Worm (Caenorhabditis elegans): Measurements from ENCODE around the gene E04F6.6.

The E04F6.6 gene

ce11 chrII:7147550-7147949 is 51.8 kb downstream of the E04F6.6 start:
- no peak for TF ChIP-seq skn-1 (tag; optimal IDR thresholded peaks at IDR 0.05)
- TF ChIP-seq nhr-19 (GFP tag; conservative IDR thresholded peaks at IDR 0.05) = peak; percentile 30; the same call in 1 of the 2 replicates
- peak; percentile 82 for TF ChIP-seq hpl-2 (GFP tag; optimal IDR thresholded peaks at IDR 0.05)
- TF ChIP-seq jun-1 (tag; optimal IDR thresholded peaks at IDR 0.05) = no peak
- no peak for TF ChIP-seq nhr-84 (tag; optimal IDR thresholded peaks at IDR 0.05)
- no peak for TF ChIP-seq elt-3 (tag; optimal IDR thresholded peaks at IDR 0.05)
- TF ChIP-seq xbp-1 (tag; optimal IDR thresholded peaks at IDR 0.05) = peak; percentile 19
- TF ChIP-seq dsc-1 (tag; optimal IDR thresholded peaks at IDR 0.05) = peak; percentile 51
- TF ChIP-seq mep-1 (tag; optimal IDR thresholded peaks at IDR 0.05) = peak; percentile 22
- TF ChIP-seq lsy-2 (tag; optimal IDR thresholded peaks at IDR 0.05) = peak; percentile 75 to 86
- TF ChIP-seq fkh-4 (tag; optimal IDR thresholded peaks at IDR 0.05; ENCODE audit: borderline replicate concordance) = no peak
- peak; percentile 23 for TF ChIP-seq swsn-7 (tag; optimal IDR thresholded peaks at IDR 0.05)
- peak; percentile 5 for TF ChIP-seq lin-15B (tag; optimal IDR thresholded peaks at IDR 0.05)
- peak; percentile 63 for TF ChIP-seq nhr-71 (tag; optimal IDR thresholded peaks at IDR 0.05)
- peak; percentile 11 for TF ChIP-seq irx-1 (tag; optimal IDR thresholded peaks at IDR 0.05)
- no peak for TF ChIP-seq egl-27 (tag; optimal IDR thresholded peaks at IDR 0.05)
- no peak for TF ChIP-seq hlh-4 (tag; optimal IDR thresholded peaks at IDR 0.05)
- TF ChIP-seq snpc-4 (tag; optimal IDR thresholded peaks at IDR 0.05) = peak; percentile 14
- peak; percentile 42 to 67 (median 65) for TF ChIP-seq dpl-1 (GFP tag; optimal IDR thresholded peaks at IDR 0.05)
- TF ChIP-seq sup-37 (GFP tag; optimal IDR thresholded peaks at IDR 0.05) = no peak
- TF ChIP-seq lin-14 (GFP tag; optimal IDR thresholded peaks at IDR 0.05) = peak; percentile 50
- TF ChIP-seq snu-23 (GFP tag; optimal IDR thresholded peaks at IDR 0.05) = peak; percentile 48
- peak in 1 of 2 experiments; percentile 82 for TF ChIP-seq lin-35 (GFP tag; optimal IDR thresholded peaks at IDR 0.05)
- no peak for TF ChIP-seq vab-15 (tag; optimal IDR thresholded peaks at IDR 0.05)
- TF ChIP-seq elt-2 (tag; optimal IDR thresholded peaks at IDR 0.05) = no peak
- TF ChIP-seq efl-1 (optimal IDR thresholded peaks at IDR 0.05) = peak; percentile 74 to 93
- TF ChIP-seq efl-1 (GFP tag; optimal IDR thresholded peaks at IDR 0.05 in 1 of 2) = peak; percentile 75 to 93
- TF ChIP-seq unc-86 (tag; optimal IDR thresholded peaks at IDR 0.05) = no peak
- TF ChIP-seq lin-39 (tag; optimal IDR thresholded peaks at IDR 0.05) = no peak
- TF ChIP-seq nhr-20 (tag; optimal IDR thresholded peaks at IDR 0.05) = peak; percentile 56
- no peak for TF ChIP-seq C04F5.9 (tag; optimal IDR thresholded peaks at IDR 0.05)
- TF ChIP-seq egl-13 (tag; optimal IDR thresholded peaks at IDR 0.05) = peak; percentile 5
- peak; percentile 62 for TF ChIP-seq F16B12.6 (tag; optimal IDR thresholded peaks at IDR 0.05)
- no peak for TF ChIP-seq lin-13 (GFP tag; optimal IDR thresholded peaks at IDR 0.05)
- TF ChIP-seq tbx-2 (tag; optimal IDR thresholded peaks at IDR 0.05) = no peak
- TF ChIP-seq nhr-85 (tag) = peak; percentile 67
- TF ChIP-seq mab-9 (GFP tag; IDR thresholded peaks at IDR 0.05) = no peak
- no peak for TF ChIP-seq C34B4.2 (tag; optimal IDR thresholded peaks at IDR 0.05)
- peak; percentile 55 for TF ChIP-seq nhr-47 (tag; optimal IDR thresholded peaks at IDR 0.05)
